Worm (Caenorhabditis elegans): ENCODE data around the gene VZK822L.2.

DNA sequence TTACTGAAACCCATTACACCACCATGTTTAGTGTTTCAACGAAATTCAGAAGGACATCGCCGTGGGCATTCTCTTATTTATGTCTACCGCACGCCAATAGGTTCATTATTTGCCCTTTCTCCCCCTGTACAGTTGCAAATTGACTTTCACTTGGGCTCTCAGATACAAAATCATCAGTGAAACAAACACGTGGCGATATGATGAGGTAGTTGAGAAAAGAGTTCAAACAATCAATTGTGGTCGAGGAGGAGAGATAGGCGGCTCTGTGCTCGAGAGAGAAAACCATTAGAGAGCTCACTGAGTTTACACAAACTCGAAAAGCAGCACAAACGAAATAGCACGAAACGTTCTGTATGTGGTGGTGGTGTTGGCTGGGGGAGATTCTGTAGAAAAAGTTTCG lies 45.3 kb downstream of the VZK822L.2 start:
- TF ChIP-seq unc-130 (tag; optimal IDR thresholded peaks at IDR 0.05) (peak; percentile 26), nhr-237 (tag; optimal IDR thresholded peaks at IDR 0.05) (no peak), skn-1 (tag; optimal IDR thresholded peaks at IDR 0.05) (no peak), ceh-63 (GFP tag; optimal IDR thresholded peaks at IDR 0.05) (no peak), unc-62 (GFP tag; optimal IDR thresholded peaks at IDR 0.05) (no peak), C34B4.2 (tag; optimal IDR thresholded peaks at IDR 0.05) (no peak), nhr-90 (tag; optimal IDR thresholded peaks at IDR 0.05; ENCODE audit: poor library complexity) (no peak), nhr-28 (tag; optimal IDR thresholded peaks at IDR 0.05) (no peak), lin-39 (tag; optimal IDR thresholded peaks at IDR 0.05) (no peak), F16B12.6 (tag; optimal IDR thresholded peaks at IDR 0.05) (no peak)
